Worm (Caenorhabditis elegans): ENCODE results near the gene F26C11.1.

- no peak for TF ChIP-seq ztf-25 (GFP tag; IDR thresholded peaks at IDR 0.05)
- no peak for TF ChIP-seq zfh-2 (GFP tag; conservative IDR thresholded peaks at IDR 0.05)
- no peak for TF ChIP-seq him-1 (tag; optimal IDR thresholded peaks at IDR 0.05)
- no peak for TF ChIP-seq nhr-90 (tag; optimal IDR thresholded peaks at IDR 0.05)
- no peak for TF ChIP-seq B0261.1 (tag; optimal IDR thresholded peaks at IDR 0.05)
- no peak for TF ChIP-seq madf-6 (GFP tag; IDR thresholded peaks at IDR 0.05)
- TF ChIP-seq lin-35 (GFP tag; optimal IDR thresholded peaks at IDR 0.05): no peak
Observed at ce11 chrII:9904459-9904858, 9.9 kb downstream of the F26C11.1 start.
